Fruit fly (Drosophila melanogaster) whole organism, prepupa: ENCODE results near the gene ttm50.

Experiments used
- Blimp-1 ChIP-seq: fragments of 200-800 bp; sonication (Bioruptor generic); optimal IDR thresholded peaks from 3 replicates; lab custom pipeline; 2017; ENCODE audit warnings: missing biosample characterization, missing genetic modification characterization, mild to moderate bottlenecking, moderate library complexity, missing genetic modification reagents
- CG10669 ChIP-seq: fragments of 200-800 bp; sonication (Bioruptor generic); optimal IDR thresholded peaks from 3 replicates; lab custom pipeline; 2018; ENCODE audit warnings: missing biosample characterization, mild to moderate bottlenecking, missing genetic modification characterization, moderate library complexity
- CG11902 ChIP-seq: fragments of 200-800 bp; sonication (Bioruptor generic); optimal IDR thresholded peaks from 3 replicates; lab custom pipeline; 2016; ENCODE audit warnings: missing biosample characterization, missing genetic modification characterization
- CG15336 ChIP-seq: fragments of 200-800 bp; sonication (Bioruptor generic); IDR thresholded peaks from 2 replicates; pipeline ENCODE4 v1.3.6; 2022; ENCODE audit warnings: missing biosample characterization, missing genetic modification characterization
- CG1621 ChIP-seq: fragments of 200-800 bp; sonication (Bioruptor generic); optimal IDR thresholded peaks from 3 replicates; lab custom pipeline; 2018; ENCODE audit warnings: missing biosample characterization, mild to moderate bottlenecking, missing genetic modification characterization
- CG3032 ChIP-seq: fragments of 200-800 bp; optimal IDR thresholded peaks from 2 replicates; lab custom pipeline; 2019; ENCODE audit warnings: missing biosample characterization, mild to moderate bottlenecking, missing genetic modification characterization, moderate library complexity
- CG32006 ChIP-seq: fragments of 200-800 bp; sonication (Bioruptor generic); optimal IDR thresholded peaks from 3 replicates; lab custom pipeline; 2017; ENCODE audit warnings: missing biosample characterization, mild to moderate bottlenecking, missing genetic modification characterization
- CG34406 ChIP-seq: fragments of 200-800 bp; sonication (Bioruptor generic); optimal IDR thresholded peaks from 3 replicates; lab custom pipeline; 2016; ENCODE audit warnings: missing biosample characterization, missing genetic modification characterization
- CG3919 ChIP-seq: fragments of 200-800 bp; sonication (Bioruptor generic); optimal IDR thresholded peaks from 3 replicates; lab custom pipeline; 2016; ENCODE audit warnings: missing biosample characterization, missing genetic modification characterization
- CG6163 ChIP-seq: fragments of 200-800 bp; sonication (Bioruptor generic); IDR thresholded peaks from 3 replicates; pipeline ENCODE4 v1.3.6; 2022; ENCODE audit warnings: missing biosample characterization, missing genetic modification characterization
- CG6276 ChIP-seq: fragments of 200-800 bp; sonication (Bioruptor generic); optimal IDR thresholded peaks from 2 replicates; lab custom pipeline; 2017; ENCODE audit warnings: missing biosample characterization, mild to moderate bottlenecking, missing genetic modification characterization
- CG6854 ChIP-seq: fragments of 200-800 bp; sonication (Bioruptor generic); optimal IDR thresholded peaks from 2 replicates; lab custom pipeline; 2017; ENCODE audit warnings: missing biosample characterization, mild to moderate bottlenecking, missing genetic modification characterization
- CG8632 ChIP-seq: fragments of 200-800 bp; sonication (Bioruptor generic); optimal IDR thresholded peaks from 3 replicates; lab custom pipeline; 2016; ENCODE audit warnings: missing biosample characterization, missing genetic modification characterization
- Eip75B ChIP-seq: fragments of 200-800 bp; sonication (Bioruptor generic); optimal IDR thresholded peaks from 3 replicates; lab custom pipeline; 2016; ENCODE audit warnings: missing biosample characterization, missing genetic modification characterization
- Eip78C ChIP-seq: fragments of 200-800 bp; sonication (Bioruptor generic); peaks from one replicate; lab custom pipeline; 2016; ENCODE audit warnings: missing biosample characterization, missing genetic modification characterization
- Ets96B ChIP-seq: fragments of 200-800 bp; optimal IDR thresholded peaks from 2 replicates; lab custom pipeline; 2019; ENCODE audit warnings: missing biosample characterization, mild to moderate bottlenecking, missing genetic modification characterization, moderate library complexity
- Gug ChIP-seq: fragments of 200-800 bp; sonication (Bioruptor generic); IDR thresholded peaks from 2 replicates; pipeline ENCODE4 v1.3.6; 2022; ENCODE audit warnings: missing biosample characterization, missing genetic modification characterization
- Hr4 ChIP-seq: fragments of 200-800 bp; sonication (Bioruptor generic); optimal IDR thresholded peaks from 3 replicates; lab custom pipeline; 2016; ENCODE audit warnings: missing biosample characterization, missing genetic modification characterization
- OdsH ChIP-seq: fragments of 200-800 bp; sonication (Bioruptor generic); optimal IDR thresholded peaks from 3 replicates; lab custom pipeline; 2016; ENCODE audit warnings: missing biosample characterization, missing genetic modification characterization
- Sox14 ChIP-seq: fragments of 200-800 bp; sonication (Bioruptor generic); optimal IDR thresholded peaks from 3 replicates; lab custom pipeline; 2016; ENCODE audit warnings: missing biosample characterization, missing genetic modification characterization
- Sox15 ChIP-seq: fragments of 200-800 bp; sonication (Bioruptor generic); optimal IDR thresholded peaks from 3 replicates; lab custom pipeline; 2016; ENCODE audit warnings: missing biosample characterization, missing genetic modification characterization
- achi ChIP-seq: fragments of 200-800 bp; sonication (Bioruptor generic); optimal IDR thresholded peaks from 3 replicates; lab custom pipeline; 2016; ENCODE audit warnings: missing biosample characterization, missing genetic modification characterization
- dac ChIP-seq: fragments of 200-800 bp; sonication (Bioruptor generic); optimal IDR thresholded peaks from 2 replicates; lab custom pipeline; 2017; ENCODE audit warnings: missing biosample characterization, mild to moderate bottlenecking, missing genetic modification characterization
- eg ChIP-seq: fragments of 200-800 bp; sonication (Bioruptor generic); IDR thresholded peaks from 3 replicates; pipeline ENCODE4 v1.3.6; 2022; ENCODE audit warnings: missing biosample characterization, missing genetic modification characterization
- esn ChIP-seq: fragments of 200-800 bp; sonication (Bioruptor generic); optimal IDR thresholded peaks from 2 replicates; lab custom pipeline; 2016; ENCODE audit warnings: missing biosample characterization, mild to moderate bottlenecking, missing genetic modification characterization, moderate library complexity
- net ChIP-seq: fragments of 200-800 bp; sonication (Bioruptor generic); optimal IDR thresholded peaks from 3 replicates; lab custom pipeline; 2016; ENCODE audit warnings: missing biosample characterization, missing genetic modification characterization
- pdm3 ChIP-seq: fragments of 200-800 bp; sonication (Bioruptor generic); optimal IDR thresholded peaks from 3 replicates; lab custom pipeline; 2016; ENCODE audit warnings: missing biosample characterization, missing genetic modification characterization
- spab ChIP-seq: fragments of 200-800 bp; sonication (Bioruptor generic); optimal IDR thresholded peaks from 2 replicates; lab custom pipeline; 2017; ENCODE audit warnings: missing biosample characterization, mild to moderate bottlenecking, missing genetic modification characterization, missing genetic modification reagents

ttm50 gene

DNA sequence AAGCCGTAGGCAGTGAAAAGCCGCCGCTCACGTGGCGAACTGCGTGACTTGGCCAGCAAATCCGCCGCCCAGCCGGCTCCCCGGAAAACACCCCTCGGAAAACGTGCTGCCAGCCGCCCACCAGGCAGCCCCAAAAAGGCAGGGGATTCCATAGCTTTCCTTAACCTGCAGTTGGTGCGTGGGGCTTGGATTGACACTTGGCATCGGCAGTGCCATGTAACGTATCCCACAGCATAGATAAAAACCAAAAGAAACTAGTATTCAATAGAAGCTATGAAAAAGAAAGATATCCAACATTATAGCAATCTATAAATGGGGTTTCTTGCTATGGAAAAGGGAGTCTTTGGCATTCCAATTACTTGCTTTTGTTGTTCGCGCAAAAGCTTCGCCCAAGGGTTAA lies 47.0 kb downstream of the ttm50 start:
- TF ChIP-seq CG3919 (GFP tag; lab: Kevin White, UChicago) (peak; percentile 2), Ets96B (tag; lab: Kevin White, UChicago) (no peak), Eip78C (GFP tag; lab: Kevin White, UChicago) (peak; percentile 54), Blimp-1 (GFP tag; lab: Kevin White, UChicago) (no peak), OdsH (GFP tag; lab: Kevin White, UChicago) (peak; percentile 14), CG15336 (peak; percentile 55), CG11902 (no peak), CG6163 (GFP tag; lab: Robert Waterston, UW) (0 out of 3 replicates have a peak, but pooled peaks have one; percentile 14), net (GFP tag; lab: Kevin White, UChicago) (peak; percentile 21), CG32006 (GFP tag; lab: Kevin White, UChicago) (peak; percentile 39), CG6276 (GFP tag; lab: Kevin White, UChicago) (peak; percentile 15), pdm3 (GFP tag; lab: Kevin White, UChicago) (peak; percentile 11), Hr4 (GFP tag; lab: Kevin White, UChicago) (peak; percentile 36)

DNA sequence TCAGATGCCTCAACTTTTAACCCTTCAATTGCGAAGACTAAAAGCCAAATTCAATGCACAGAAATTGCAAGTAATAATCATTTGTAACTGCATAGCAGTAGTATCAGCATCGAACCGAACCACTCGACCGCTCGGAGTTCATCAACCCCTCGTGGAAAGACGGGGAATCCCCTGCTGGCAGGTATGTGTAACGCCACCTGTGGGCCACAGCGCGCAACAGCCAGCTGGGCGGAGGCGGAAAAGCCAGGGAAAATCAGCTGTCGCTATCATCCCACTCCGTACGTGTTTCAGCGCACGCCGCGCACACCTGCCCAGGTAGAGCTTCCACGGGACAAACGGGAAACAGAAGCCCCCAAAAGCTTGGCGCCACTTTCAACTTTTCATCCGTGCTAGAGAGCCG lies 47.5 kb downstream of the ttm50 start:
- no peak for TF ChIP-seq achi (GFP tag; lab: Kevin White, UChicago)

DNA sequence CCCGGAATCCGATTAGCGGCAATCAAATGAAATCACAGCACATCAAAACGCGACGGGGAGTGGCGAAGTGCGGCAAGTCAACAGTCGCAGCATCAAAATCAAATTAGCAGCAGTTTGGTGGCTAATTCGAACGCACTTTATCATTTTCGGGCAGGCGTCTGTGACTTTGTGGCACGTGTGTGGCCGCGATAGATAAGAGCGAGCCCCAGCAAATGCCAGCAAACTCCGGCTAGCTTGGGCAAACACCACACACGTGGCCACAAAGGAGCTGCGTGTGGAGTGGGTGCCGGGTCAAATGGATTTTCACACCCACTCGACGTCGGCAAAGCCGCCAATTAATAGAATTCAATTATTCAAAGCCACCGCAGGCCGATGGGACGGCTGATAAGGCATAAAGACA lies 48.1 kb downstream of the ttm50 start:
- no peak for TF ChIP-seq CG6854 (GFP tag; lab: Kevin White, UChicago)
- no peak for TF ChIP-seq dac
- TF ChIP-seq Eip75B = no peak
- TF ChIP-seq net (GFP tag; lab: Kevin White, UChicago) = no peak
- TF ChIP-seq CG34406 = no peak
- no peak for TF ChIP-seq Sox14 (GFP tag; lab: Kevin White, UChicago)
- TF ChIP-seq Ets96B (tag; lab: Kevin White, UChicago) = no peak
- no peak for TF ChIP-seq Sox15

dm6 chrX:2682832-2683231 lies 49.2 kb downstream of the ttm50 start, which contains the start of gene CG2652:
CG2652 (minus strand) TSS chrX:2682932.
- TF ChIP-seq pdm3 (GFP tag; lab: Kevin White, UChicago) (no peak), esn (GFP tag; lab: Kevin White, UChicago) (no peak), Blimp-1 (GFP tag; lab: Kevin White, UChicago) (no peak), CG1621 (no peak), OdsH (GFP tag; lab: Kevin White, UChicago) (no peak)

DNA sequence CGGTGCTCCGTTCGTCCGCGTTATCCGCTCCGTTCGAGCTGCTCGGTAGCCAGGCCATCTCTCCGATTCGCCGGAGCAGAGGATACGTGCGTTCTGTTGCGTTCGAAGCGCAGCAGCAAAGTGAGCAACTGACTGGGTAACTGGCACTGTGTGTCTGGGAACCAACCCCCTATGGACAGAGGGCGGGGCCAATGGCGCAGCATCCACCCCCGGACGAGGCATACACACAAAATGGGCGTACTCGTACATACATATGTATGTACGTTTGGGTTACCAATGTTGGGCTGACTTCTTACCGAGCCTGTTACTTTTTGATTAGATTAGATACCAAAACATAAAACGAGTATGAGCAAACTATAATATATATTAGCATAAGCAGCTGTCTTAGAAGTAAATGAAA lies 50.4 kb downstream of the ttm50 start, which contains the start of gene HLH3B:
Gene HLH3B (minus strand): TSS at position 123 of the 400 bp plus-strand sequence.
- no peak for TF ChIP-seq CG10669 (GFP tag; lab: Kevin White, UChicago)
- no peak for TF ChIP-seq CG3032
- no peak for TF ChIP-seq CG8632 (GFP tag; lab: Kevin White, UChicago)
- no peak for TF ChIP-seq eg
- no peak for TF ChIP-seq spab
- TF ChIP-seq Gug (GFP tag; lab: Robert Waterston, UW) = no peak
